Worm (Caenorhabditis elegans): ENCODE measurements around the gene Y39B6A.25.

DNA sequence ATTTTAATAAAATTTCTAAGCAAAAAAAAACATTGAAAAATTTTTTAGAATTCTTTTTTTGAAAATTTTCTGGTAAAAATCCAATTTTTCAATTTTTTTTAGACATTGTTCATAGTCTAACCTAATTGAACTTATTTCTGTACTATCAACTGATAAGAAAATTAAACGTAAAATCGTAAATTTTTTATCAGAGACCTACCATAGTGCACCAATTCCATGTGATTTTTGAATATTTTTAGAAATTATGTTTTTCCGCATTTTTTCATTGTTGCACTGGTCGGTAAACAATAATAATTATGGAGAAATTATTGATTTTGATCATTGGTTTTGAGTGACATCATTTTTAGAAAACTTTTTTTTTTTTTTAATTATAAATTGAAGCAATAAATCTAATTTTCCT is 49.7 kb upstream of the Y39B6A.25 start:
- TF ChIP-seq nhr-237 (tag; optimal IDR thresholded peaks at IDR 0.05) = no peak
- no peak for TF ChIP-seq lin-13 (GFP tag; optimal IDR thresholded peaks at IDR 0.05)
- TF ChIP-seq lir-3 (tag; optimal IDR thresholded peaks at IDR 0.05) = no peak
- no peak for TF ChIP-seq snpc-4 (tag; optimal IDR thresholded peaks at IDR 0.05)
- no peak for TF ChIP-seq nhr-28 (tag; optimal IDR thresholded peaks at IDR 0.05)
- no peak for TF ChIP-seq nhr-48 (tag; optimal IDR thresholded peaks at IDR 0.05)
- TF ChIP-seq ces-1 (GFP tag; optimal IDR thresholded peaks at IDR 0.05) = no peak
- no peak for TF ChIP-seq lsy-2 (tag; optimal IDR thresholded peaks at IDR 0.05)
- no peak for TF ChIP-seq cey-2 (tag; optimal IDR thresholded peaks at IDR 0.05; ENCODE audit: borderline replicate concordance, insufficient read depth)
- TF ChIP-seq ama-1 (optimal IDR thresholded peaks at IDR 0.05) = no peak
- no peak for TF ChIP-seq aly-2 (tag; optimal IDR thresholded peaks at IDR 0.05)
- TF ChIP-seq pha-4 (GFP tag; IDR thresholded peaks at IDR 0.05) = no peak
- TF ChIP-seq pha-4 (tag; optimal IDR thresholded peaks at IDR 0.05) = no peak
- no peak for TF ChIP-seq ztf-7 (tag; optimal IDR thresholded peaks at IDR 0.05)
- no peak for TF ChIP-seq pqm-1 (tag; optimal IDR thresholded peaks at IDR 0.05)

Measured in whole organism, L4 larva.